Worm (Caenorhabditis elegans) whole organism, L4 larva: Measurements from ENCODE around the gene F40C5.1.

ENCODE experiments used
- ceh-32 ChIP-seq: sonication (generic microtip); optimal IDR thresholded peaks from 2 replicates; lab custom pipeline; 2016; ENCODE audit warnings: mild to moderate bottlenecking, missing genetic modification characterization, missing compliant biosample characterization; ENCODE audit not compliant: poor library complexity
- ces-1 ChIP-seq: fragments of 150-350 bp; sonication (generic microtip); optimal IDR thresholded peaks from 4 replicates; lab custom pipeline; 2014; ENCODE audit warnings: missing biosample characterization, missing genetic modification reagents, missing genetic modification characterization

DNA sequence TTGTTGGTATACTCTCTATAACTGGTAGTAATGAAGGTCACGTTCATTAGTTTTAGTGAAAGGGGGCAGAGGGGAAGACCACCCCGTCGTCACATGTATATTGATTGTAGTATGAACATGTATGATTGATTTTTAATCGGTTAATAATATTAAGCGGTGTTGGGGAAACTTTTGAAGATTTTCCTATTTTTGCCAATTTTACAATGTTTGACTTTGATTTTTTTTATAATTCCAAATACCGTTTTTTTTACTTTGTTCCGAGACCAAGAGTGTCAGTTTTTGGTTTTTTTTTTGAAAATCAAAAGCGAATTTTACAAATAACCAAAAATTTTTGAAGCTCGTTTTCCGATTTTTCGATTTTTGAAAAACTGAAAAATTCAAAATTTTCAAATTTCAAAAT lies 37.2 kb upstream of the F40C5.1 start, which contains the start of gene nhr-221:
- TF ChIP-seq ceh-32, result no peak
- no peak for TF ChIP-seq ces-1 (GFP tag; lab: Kevin White, UChicago)
